Worm (Caenorhabditis elegans): ENCODE measurements around the gene ZK1240.2.
A peak's percentile ranks its signal among the peaks of the same experiment; 100 is the strongest.

Gene ZK1240.2

ce11 chrII:2322857-2323518, at the start of gene ZK1240.2, which contains the start of gene ZK1240.6:
TSS of gene ZK1240.2 (plus strand) at chrII:2323376.
TSS of gene ZK1240.6 (minus strand) at chrII:2322907.
- peak; percentile 55 for TF ChIP-seq hlh-11 (tag; optimal IDR thresholded peaks at IDR 0.05)
- no peak for TF ChIP-seq gei-8 (GFP tag; optimal IDR thresholded peaks at IDR 0.05)
- no peak for TF ChIP-seq Y75B8A.6 (GFP tag; IDR thresholded peaks at IDR 0.05)
- TF ChIP-seq cey-2 (tag; optimal IDR thresholded peaks at IDR 0.05; ENCODE audit: borderline replicate concordance, insufficient read depth) = no peak
- peak; percentile 29 for TF ChIP-seq hlh-30 (tag; optimal IDR thresholded peaks at IDR 0.05; ENCODE audit: insufficient read depth)
- TF ChIP-seq ces-1 (GFP tag; optimal IDR thresholded peaks at IDR 0.05) = no peak
- no peak for TF ChIP-seq hmg-1.1 (GFP tag; IDR thresholded peaks at IDR 0.05)
- peak; percentile 85 for TF ChIP-seq pqm-1 (tag; optimal IDR thresholded peaks at IDR 0.05)
- TF ChIP-seq madf-9 (GFP tag; conservative IDR thresholded peaks at IDR 0.05) = no peak
- peak; percentile 76 for TF ChIP-seq dmd-6 (GFP tag; IDR thresholded peaks at IDR 0.05)
- TF ChIP-seq rbr-2 (tag; optimal IDR thresholded peaks at IDR 0.05) = no peak
- no peak for TF ChIP-seq daf-16 (GFP tag; optimal IDR thresholded peaks at IDR 0.05)
- peak; percentile 72 for TF ChIP-seq daf-16 (tag; optimal IDR thresholded peaks at IDR 0.05)
- no peak for TF ChIP-seq zag-1 (tag; optimal IDR thresholded peaks at IDR 0.05)
- peak; percentile 69 for TF ChIP-seq nhr-28 (tag; optimal IDR thresholded peaks at IDR 0.05)
- no peak for TF ChIP-seq lin-15B (tag; optimal IDR thresholded peaks at IDR 0.05)
- TF ChIP-seq dve-1 (tag; optimal IDR thresholded peaks at IDR 0.05; ENCODE audit: insufficient read depth) = peak; percentile 51
- TF ChIP-seq ztf-7 (tag; optimal IDR thresholded peaks at IDR 0.05) = no peak
- TF ChIP-seq lin-1 (GFP tag; IDR thresholded peaks at IDR 0.05) = peak; percentile 17; the same call in 1 of the 2 replicates

DNA sequence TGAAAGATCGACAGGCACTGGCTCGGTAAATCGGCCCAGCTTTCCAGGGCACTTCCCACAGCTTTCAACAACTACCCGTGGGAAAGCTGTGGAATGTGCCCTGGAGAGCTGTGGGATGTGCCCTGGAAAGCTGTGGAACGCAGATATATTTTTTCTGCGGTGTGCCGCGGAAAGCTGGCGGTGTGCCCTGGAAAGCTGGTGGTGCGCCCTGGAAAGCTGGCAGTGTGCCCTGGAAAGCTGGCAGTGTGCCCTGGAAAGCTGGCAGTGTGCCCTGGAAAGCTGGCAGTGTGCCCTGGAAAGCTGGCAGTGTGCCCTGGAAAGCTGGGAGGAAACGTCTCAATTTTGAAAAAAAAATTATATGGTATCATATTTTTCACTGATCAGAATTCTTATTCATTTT, 49.4 kb upstream of the ZK1240.2 start:
- TF ChIP-seq zip-2 (tag; optimal IDR thresholded peaks at IDR 0.05) = no peak
- no peak; the same call in 1 of the 2 replicates for TF ChIP-seq nhr-42 (GFP tag; IDR thresholded peaks at IDR 0.05)
- no peak for TF ChIP-seq vab-7 (GFP tag; IDR thresholded peaks at IDR 0.05)
- no peak for TF ChIP-seq ceh-44 (GFP tag; IDR thresholded peaks at IDR 0.05)
- 0 out of 2 replicates have a peak, but pooled peaks have one; percentile 35 for TF ChIP-seq ZK337.2 (GFP tag; IDR thresholded peaks at IDR 0.05)
- TF ChIP-seq set-16 (GFP tag; IDR thresholded peaks at IDR 0.05) = peak; percentile 86
- TF ChIP-seq egl-43 (GFP tag; IDR thresholded peaks at IDR 0.05) = 0 out of 2 replicates have a peak, but pooled peaks have one; percentile 50
- no peak for TF ChIP-seq Y105C5A.15 (GFP tag; IDR thresholded peaks at IDR 0.05)
- peak; percentile 28 for TF ChIP-seq aha-1 (tag)
- TF ChIP-seq Y75B8A.6 (GFP tag; IDR thresholded peaks at IDR 0.05) = no peak
- TF ChIP-seq attf-4 (tag; optimal IDR thresholded peaks at IDR 0.05) = no peak

DNA sequence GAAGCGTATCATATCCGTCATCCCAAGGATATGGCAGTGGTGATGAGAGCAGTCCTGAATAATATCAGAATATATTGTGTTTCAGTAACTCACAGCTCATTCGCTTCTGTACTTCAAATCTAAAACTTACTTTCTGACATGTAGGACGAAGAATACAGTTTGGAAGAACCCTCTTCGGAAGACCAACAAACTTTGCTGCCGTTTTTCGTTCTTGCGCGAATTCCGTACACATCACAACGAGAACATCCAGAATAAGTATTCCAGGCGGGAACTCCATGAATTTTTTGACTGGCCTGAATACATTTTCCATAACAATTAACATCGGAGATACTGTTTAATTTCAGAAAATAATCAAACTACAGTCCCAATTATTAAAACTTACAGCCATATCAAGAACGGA, 45.8 kb upstream of the ZK1240.2 start, which contains the start of gene K09F6.15:
TSS of gene K09F6.15 (minus strand) at position 101 of the 400 bp plus-strand sequence.
- TF ChIP-seq dpl-1 (GFP tag; optimal IDR thresholded peaks at IDR 0.05) (no peak), ces-1 (GFP tag; optimal IDR thresholded peaks at IDR 0.05) (no peak), attf-4 (tag; optimal IDR thresholded peaks at IDR 0.05) (no peak), snpc-1.2 (GFP tag; IDR thresholded peaks at IDR 0.05) (no peak), dmd-9 (GFP tag; IDR thresholded peaks at IDR 0.05) (no peak)

DNA sequence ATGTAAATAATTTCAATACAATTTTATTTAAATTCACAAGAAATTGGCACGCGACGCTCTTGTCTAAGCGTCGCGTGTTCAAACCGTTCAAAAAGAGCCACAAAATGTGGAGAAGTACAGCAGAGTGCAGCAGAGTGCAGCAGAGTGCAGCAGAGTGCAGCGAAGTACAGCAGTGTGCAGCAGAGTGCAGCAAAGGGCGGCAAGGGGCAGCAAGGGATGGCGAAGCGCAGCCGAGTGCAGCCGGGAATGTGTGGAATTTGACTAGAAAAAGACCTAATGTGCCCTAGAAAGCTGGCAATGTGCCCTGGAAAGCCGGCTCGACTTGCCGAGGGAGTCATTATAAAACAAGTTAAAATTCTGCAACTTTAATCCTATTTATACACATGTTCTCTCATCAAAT, 43.9 kb upstream of the ZK1240.2 start, which contains the start of gene K09F6.6:
TSS of gene K09F6.6 (minus strand) at position 43 of the 400 bp plus-strand sequence.
- 0 out of 2 replicates have a peak, but pooled peaks have one; percentile 11 for TF ChIP-seq D1046.2 (GFP tag; IDR thresholded peaks at IDR 0.05)
- 0 out of 2 replicates have a peak, but pooled peaks have one; percentile 47 for TF ChIP-seq F26F4.8 (GFP tag; conservative IDR thresholded peaks at IDR 0.05)
- peak; percentile 70 for TF ChIP-seq set-16 (GFP tag; IDR thresholded peaks at IDR 0.05)
- no peak for TF ChIP-seq dve-1 (tag; optimal IDR thresholded peaks at IDR 0.05; ENCODE audit: insufficient read depth)
- TF ChIP-seq php-3 (GFP tag; IDR thresholded peaks at IDR 0.05) = no peak
- no peak for TF ChIP-seq ctbp-1 (GFP tag; IDR thresholded peaks at IDR 0.05)
- TF ChIP-seq nhr-77 (tag; optimal IDR thresholded peaks at IDR 0.05) = no peak
- TF ChIP-seq ZK337.2 (GFP tag; IDR thresholded peaks at IDR 0.05) = peak; percentile 27; the same call in 1 of the 2 replicates
- no peak for TF ChIP-seq duxl-1 (tag; optimal IDR thresholded peaks at IDR 0.05; ENCODE audit: poor library complexity)
- TF ChIP-seq lim-7 (GFP tag; IDR thresholded peaks at IDR 0.05) = no peak

Data from whole organism, L4 larva.